Worm (Caenorhabditis elegans): ENCODE data around the gene bra-2.

- TF ChIP-seq sdc-2 (tag; optimal IDR thresholded peaks at IDR 0.05) (no peak), pha-4 (tag; optimal IDR thresholded peaks at IDR 0.05) (no peak), K09A11.1 (tag; optimal IDR thresholded peaks at IDR 0.05; ENCODE audit: insufficient read depth) (no peak), fkh-10 (GFP tag; optimal IDR thresholded peaks at IDR 0.05) (no peak), sox-4 (tag; optimal IDR thresholded peaks at IDR 0.05) (no peak), tbx-2 (tag; optimal IDR thresholded peaks at IDR 0.05) (no peak), ceh-2 (tag; optimal IDR thresholded peaks at IDR 0.05) (no peak), pqm-1 (tag; optimal IDR thresholded peaks at IDR 0.05) (no peak), unc-42 (tag; optimal IDR thresholded peaks at IDR 0.05) (no peak), pax-1 (tag; optimal IDR thresholded peaks at IDR 0.05) (no peak), unc-86 (tag; optimal IDR thresholded peaks at IDR 0.05) (no peak), nfya-1 (tag; optimal IDR thresholded peaks at IDR 0.05) (no peak)
Measured at ce11 chrIII:901600-902250, 9.3 kb upstream of the bra-2 start.

Data from whole organism, late embryonic.